Fruit fly (Drosophila melanogaster): ENCODE measurements around the gene CG13066.

The CG13066 gene

DNA sequence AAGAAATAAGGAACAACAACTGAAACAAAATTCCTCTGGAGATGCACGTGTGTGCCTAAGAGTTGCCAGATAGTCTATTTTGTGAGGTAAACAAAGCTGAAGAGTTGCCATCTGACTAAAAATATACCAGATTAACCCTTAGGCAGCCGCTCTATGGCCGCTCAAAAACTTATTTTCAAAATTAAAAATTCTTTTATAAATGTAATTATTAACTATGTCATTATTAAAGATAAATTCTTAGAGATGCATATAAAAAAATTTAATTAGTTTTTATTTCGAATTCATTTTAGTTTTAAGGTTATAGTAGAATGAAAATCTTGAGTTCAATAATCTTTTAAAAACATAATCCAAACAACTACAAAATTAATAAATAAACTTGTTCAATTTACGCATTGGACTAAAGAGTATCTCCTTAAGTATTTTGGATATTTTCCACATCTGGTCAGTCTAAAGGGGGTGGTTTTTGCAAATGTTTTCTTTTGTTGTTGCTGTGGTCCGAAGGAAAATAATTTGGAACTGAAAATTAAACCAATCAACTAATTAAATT, 44.0 kb upstream of the CG13066 start, which contains the start of gene Tmx3 (continued):
- TF ChIP-seq dm (GFP tag; optimal IDR thresholded peaks at IDR 0.05) = peak; percentile 93
- TF ChIP-seq sna (GFP tag; IDR thresholded peaks at IDR 0.05; ENCODE audit: partially characterized antibody) = no peak
- peak; percentile 40 for TF ChIP-seq tup (GFP tag; optimal IDR thresholded peaks at IDR 0.05)
- no peak for TF ChIP-seq HLHmδ (GFP tag; optimal IDR thresholded peaks at IDR 0.05)
- TF ChIP-seq pho (GFP tag; optimal IDR thresholded peaks at IDR 0.05) = peak; percentile 71
- TF ChIP-seq Pdp1 (GFP tag; optimal IDR thresholded peaks at IDR 0.05) = peak in 1 of 2 experiments; percentile 66
- peak; percentile 59 for TF ChIP-seq CG10431 (GFP tag; optimal IDR thresholded peaks at IDR 0.05)
- no peak for TF ChIP-seq cg (GFP tag; optimal IDR thresholded peaks at IDR 0.05)
- no peak; the same call in 1 of the 2 replicates for TF ChIP-seq CG17612 (GFP tag; IDR thresholded peaks at IDR 0.05)
- TF ChIP-seq ab (GFP tag; optimal IDR thresholded peaks at IDR 0.05) = no peak
- peak; percentile 88 for TF ChIP-seq Awh (GFP tag; IDR thresholded peaks at IDR 0.05)
- TF ChIP-seq lilli (GFP tag; optimal IDR thresholded peaks at IDR 0.05) = peak; percentile 82
- peak; percentile 57 for TF ChIP-seq CG5245 (GFP tag; optimal IDR thresholded peaks at IDR 0.05)
- peak; percentile 62 for TF ChIP-seq Spps (tag; optimal IDR thresholded peaks at IDR 0.05)
- peak; percentile 88 for TF ChIP-seq CG1024 (GFP tag; IDR thresholded peaks at IDR 0.05)
- TF ChIP-seq Bdp1 (GFP tag; optimal IDR thresholded peaks at IDR 0.05) = no peak
- TF ChIP-seq emc (GFP tag; optimal IDR thresholded peaks at IDR 0.05) = peak; percentile 19
- TF ChIP-seq CG33557 (GFP tag; optimal IDR thresholded peaks at IDR 0.05) = peak; percentile 75
- no peak for TF ChIP-seq Sry-β (GFP tag; optimal IDR thresholded peaks at IDR 0.05)
- peak; percentile 92 for TF ChIP-seq Sox102F (GFP tag; optimal IDR thresholded peaks at IDR 0.05)
- no peak for TF ChIP-seq mirr (GFP tag; optimal IDR thresholded peaks at IDR 0.05)
- no peak for TF ChIP-seq NK7.1 (GFP tag; optimal IDR thresholded peaks at IDR 0.05)
- peak; percentile 95 for TF ChIP-seq ranshi (GFP tag; IDR thresholded peaks at IDR 0.05)
- TF ChIP-seq ci (GFP tag; IDR thresholded peaks at IDR 0.05) = peak; percentile 93
- peak; percentile 78 for TF ChIP-seq oc (tag; optimal IDR thresholded peaks at IDR 0.05)
- no peak for TF ChIP-seq Mes4 (GFP tag; optimal IDR thresholded peaks at IDR 0.05)
- TF ChIP-seq CG18599 (GFP tag; optimal IDR thresholded peaks at IDR 0.05) = no peak
- peak; percentile 30 for TF ChIP-seq Asciz (GFP tag; optimal IDR thresholded peaks at IDR 0.05)
- peak; percentile 90 for TF ChIP-seq Drgx (GFP tag; IDR thresholded peaks at IDR 0.05)
- peak; percentile 57 for TF ChIP-seq ems (GFP tag; optimal IDR thresholded peaks at IDR 0.05)
- no peak for TF ChIP-seq unpg (GFP tag; optimal IDR thresholded peaks at IDR 0.05)
- no peak for TF ChIP-seq hbn (GFP tag; IDR thresholded peaks at IDR 0.05; ENCODE audit: partially characterized antibody)
- TF ChIP-seq zen (tag; optimal IDR thresholded peaks at IDR 0.05) = peak; percentile 89
- TF ChIP-seq lmd (GFP tag; IDR thresholded peaks at IDR 0.05) = peak; percentile 93
- no peak for TF ChIP-seq Kr (GFP tag; optimal IDR thresholded peaks at IDR 0.05)
- peak; percentile 35 for TF ChIP-seq CG8089 (GFP tag; optimal IDR thresholded peaks at IDR 0.05)
- TF ChIP-seq fd64A (GFP tag; optimal IDR thresholded peaks at IDR 0.05) = no peak
- TF ChIP-seq grau (tag; optimal IDR thresholded peaks at IDR 0.05) = peak; percentile 91
- peak; percentile 95 for TF ChIP-seq CoRest (tag; optimal IDR thresholded peaks at IDR 0.05)
- TF ChIP-seq NC2β (GFP tag; optimal IDR thresholded peaks at IDR 0.05) = peak; percentile 18
- TF ChIP-seq gcm (GFP tag; optimal IDR thresholded peaks at IDR 0.05) = peak; percentile 67
- TF ChIP-seq tap (tag; optimal IDR thresholded peaks at IDR 0.05) = peak; percentile 77
